Fruit fly (Drosophila melanogaster): ENCODE data around the gene Ak3.

dm6 chr3R:10885422-10886081, 3.8 kb downstream of the Ak3 start, which contains the start of gene Leash:
- no peak for TF ChIP-seq Ets98B (GFP tag; IDR thresholded peaks at IDR 0.05)
- peak; percentile 75 for TF ChIP-seq CG8159 (tag; optimal IDR thresholded peaks at IDR 0.05)
- TF ChIP-seq Snoo (tag; optimal IDR thresholded peaks at IDR 0.05), result no peak

All from whole organism, pupa.